Worm (Caenorhabditis elegans): ENCODE measurements around the gene cpr-4.

- no peak for TF ChIP-seq snpc-4 (tag; optimal IDR thresholded peaks at IDR 0.05)
- no peak for TF ChIP-seq ztf-11 (tag; optimal IDR thresholded peaks at IDR 0.05)
- no peak for TF ChIP-seq nhr-28 (tag; optimal IDR thresholded peaks at IDR 0.05)
- TF ChIP-seq nhr-237 (tag; optimal IDR thresholded peaks at IDR 0.05) = no peak
- no peak for TF ChIP-seq nhr-76 (tag; optimal IDR thresholded peaks at IDR 0.05)
- TF ChIP-seq ces-1 (GFP tag; optimal IDR thresholded peaks at IDR 0.05) = no peak
- no peak for TF ChIP-seq mab-5 (tag; optimal IDR thresholded peaks at IDR 0.05)
- no peak for TF ChIP-seq sptf-1 (tag; optimal IDR thresholded peaks at IDR 0.05)
Measured at ce11 chrV:6655174-6655573, 40.7 kb downstream of the cpr-4 start, which contains the start of gene syx-18.

All from whole organism, mixed stage, embryonic.